Worm (Caenorhabditis elegans): ENCODE measurements around the gene srx-32.
"Not testable (repeated sequence)": the region's sequence is repeated elsewhere in the genome, so short reads cannot be mapped to it uniquely, and the experiment has no call there.

The srx-32 gene

DNA sequence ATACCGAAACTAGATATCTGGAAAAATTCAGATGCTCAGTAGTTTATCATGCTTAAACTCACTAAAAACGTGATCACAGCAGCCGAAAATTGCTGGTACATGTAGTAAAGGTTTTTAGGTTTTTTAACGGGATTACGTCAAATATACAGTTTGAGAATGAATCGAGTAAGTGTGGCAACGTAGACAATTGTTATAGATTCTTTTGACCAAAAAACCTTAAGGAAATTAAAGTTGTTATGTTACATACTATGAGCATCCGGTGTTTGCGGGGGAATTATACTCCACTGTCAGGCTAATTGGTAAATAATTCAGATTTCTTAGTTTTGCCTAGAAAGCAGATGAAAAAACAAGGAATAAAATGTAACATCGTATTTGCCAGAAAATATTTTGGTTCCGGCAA, at the start of gene srx-32:
Gene srx-32 (minus strand): TSS at position 101 of the 400 bp plus-strand sequence.
- TF ChIP-seq unc-42, unc-86, nhr-11 (tag; optimal IDR thresholded peaks at IDR 0.05): not testable (repeated sequence)

DNA sequence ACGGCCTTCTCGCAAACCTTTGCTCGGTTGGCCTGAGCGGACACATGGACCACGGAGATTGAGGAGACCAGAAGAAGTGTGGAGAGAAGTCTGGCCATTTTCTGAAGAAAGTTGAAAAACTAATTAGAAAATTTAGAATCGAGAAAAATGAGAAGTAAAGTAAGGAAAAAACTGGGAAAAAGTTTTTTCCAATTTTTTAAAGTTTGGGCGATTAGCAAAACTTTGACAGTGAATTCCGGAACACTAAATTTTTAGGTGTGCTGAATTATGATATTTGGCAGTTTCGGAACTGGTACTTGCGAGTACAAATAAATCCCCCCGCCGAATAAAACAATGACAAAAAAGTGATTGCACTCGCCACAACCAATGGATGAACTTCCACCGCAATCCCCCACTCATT, 46.2 kb upstream of the srx-32 start, which contains the start of gene T02B11.3:
Gene T02B11.3 (minus strand): TSS at position 101 of the 400 bp plus-strand sequence.
- TF ChIP-seq syd-9 (tag; optimal IDR thresholded peaks at IDR 0.05) (no peak), pros-1 (tag; optimal IDR thresholded peaks at IDR 0.05) (no peak), F13H6.1 (tag; optimal IDR thresholded peaks at IDR 0.05) (no peak), Y22D7AL.16 (tag; optimal IDR thresholded peaks at IDR 0.05) (no peak), C08G9.2 (tag; optimal IDR thresholded peaks at IDR 0.05) (no peak), pqm-1 (tag; optimal IDR thresholded peaks at IDR 0.05) (no peak), ets-4 (tag; optimal IDR thresholded peaks at IDR 0.05) (no peak), ama-1 (optimal IDR thresholded peaks at IDR 0.05) (no peak), K02D7.2 (tag; optimal IDR thresholded peaks at IDR 0.05) (no peak), hlh-15 (tag; optimal IDR thresholded peaks at IDR 0.05) (no peak), T23F11.4 (GFP tag; optimal IDR thresholded peaks at IDR 0.05) (no peak), ceh-22 (tag; optimal IDR thresholded peaks at IDR 0.05) (no peak), tbx-7 (tag; optimal IDR thresholded peaks at IDR 0.05) (no peak), sox-2 (GFP tag; IDR thresholded peaks at IDR 0.05) (no peak), ceh-14 (tag; optimal IDR thresholded peaks at IDR 0.05) (no peak), pag-3 (tag; optimal IDR thresholded peaks at IDR 0.05; ENCODE audit: borderline replicate concordance) (no peak), pat-9 (tag; optimal IDR thresholded peaks at IDR 0.05) (no peak), ref-2 (tag; optimal IDR thresholded peaks at IDR 0.05) (no peak), unc-3 (GFP tag; conservative IDR thresholded peaks at IDR 0.05) (no peak), unc-3 (tag; optimal IDR thresholded peaks at IDR 0.05) (no peak), unc-42 (tag; optimal IDR thresholded peaks at IDR 0.05) (no peak)

DNA sequence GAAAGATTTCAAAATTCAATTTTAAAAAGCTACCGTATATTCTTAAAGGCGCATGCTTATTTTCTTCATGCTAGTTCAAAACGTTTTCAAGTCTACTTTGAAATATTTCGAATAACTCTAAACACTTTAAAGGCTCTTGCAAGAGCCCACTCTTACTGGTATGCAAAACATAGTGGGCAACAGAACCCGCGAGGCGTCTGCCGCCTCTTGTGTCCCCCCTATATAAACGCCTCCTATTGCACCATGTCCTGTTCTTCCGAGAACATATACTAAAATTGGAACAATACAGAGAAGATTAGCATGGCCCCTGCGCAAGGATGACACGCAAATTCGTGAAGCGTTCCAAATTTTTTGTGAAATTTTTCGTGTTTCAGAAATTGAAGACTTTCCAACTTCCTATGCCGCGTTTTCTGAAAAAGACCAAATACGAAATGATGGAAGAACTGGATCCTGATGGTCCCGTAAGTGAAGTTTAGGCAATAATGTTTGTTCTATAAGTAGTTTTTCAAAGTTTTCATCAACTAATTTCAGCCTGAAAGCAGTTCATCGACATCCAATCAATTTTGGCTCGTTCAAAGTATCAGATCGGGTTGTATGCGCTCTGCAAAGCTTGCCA, 38.4 kb upstream of the srx-32 start:
- TF ChIP-seq unc-42 (tag; optimal IDR thresholded peaks at IDR 0.05) (no peak), madf-2 (tag; optimal IDR thresholded peaks at IDR 0.05) (no peak), che-1 (tag; optimal IDR thresholded peaks at IDR 0.05) (no peak), ceh-19 (GFP tag; optimal IDR thresholded peaks at IDR 0.05) (no peak), nfya-1 (tag; optimal IDR thresholded peaks at IDR 0.05) (no peak), mec-3 (tag; optimal IDR thresholded peaks at IDR 0.05; ENCODE audit: borderline replicate concordance) (no peak), F13H6.1 (tag; optimal IDR thresholded peaks at IDR 0.05) (no peak), sox-2 (GFP tag; IDR thresholded peaks at IDR 0.05) (0 out of 2 replicates have a peak, but pooled peaks have one; percentile 36)

ce11 chrV:856549-856948, 36.0 kb upstream of the srx-32 start, which contains the start of gene K09C6.2:
K09C6.2 (plus strand) TSS chrV:856849.
- TF ChIP-seq ceh-22 (tag; optimal IDR thresholded peaks at IDR 0.05) (no peak), odd-2 (tag; optimal IDR thresholded peaks at IDR 0.05) (no peak), unc-3 (GFP tag; conservative IDR thresholded peaks at IDR 0.05) (no peak), unc-3 (tag; optimal IDR thresholded peaks at IDR 0.05) (no peak), fax-1 (tag; optimal IDR thresholded peaks at IDR 0.05) (no peak), sox-4 (tag; optimal IDR thresholded peaks at IDR 0.05) (no peak), pax-1 (tag; optimal IDR thresholded peaks at IDR 0.05) (no peak), ceh-9 (tag; optimal IDR thresholded peaks at IDR 0.05) (no peak), fkh-6 (tag; optimal IDR thresholded peaks at IDR 0.05) (no peak), madf-2 (tag; optimal IDR thresholded peaks at IDR 0.05) (no peak), sdc-2 (tag; optimal IDR thresholded peaks at IDR 0.05) (no peak), fkh-10 (GFP tag; optimal IDR thresholded peaks at IDR 0.05) (no peak), eyg-1 (tag; optimal IDR thresholded peaks at IDR 0.05) (no peak), ceh-24 (tag; optimal IDR thresholded peaks at IDR 0.05) (no peak), dmd-4 (tag; optimal IDR thresholded peaks at IDR 0.05; ENCODE audit: borderline replicate concordance) (no peak)
